5 worm cellular contexts compared by ENCODE assay signal in genomic region chrX:1909353-1909752, ce11.
TF ChIP-seq lines count a peak whose summit lies in the region.

No protein-coding gene starts in this region.

TF ChIP-seq in whole organism, L1 larva, 84 proteins besides CTCF, POLR2A, EP300 and RAD21 (continues in another document):
- TF ChIP-seq grh-1 (GFP tag; IDR thresholded peaks at IDR 0.05; lab: Robert Waterston, UW) (peak; percentile 79), sox-4 (tag; optimal IDR thresholded peaks at IDR 0.05; lab: Kevin White, UChicago) (peak; percentile 86), skn-1 (tag; optimal IDR thresholded peaks at IDR 0.05; lab: Kevin White, UChicago) (peak; percentile 97), alr-1 (tag; optimal IDR thresholded peaks at IDR 0.05; lab: Kevin White, UChicago; ENCODE audit: borderline replicate concordance) (no peak), unc-62 (GFP tag; optimal IDR thresholded peaks at IDR 0.05; lab: Kevin White, UChicago) (no peak), nhr-76 (tag; optimal IDR thresholded peaks at IDR 0.05; lab: Kevin White, UChicago) (peak; percentile 12), ets-5 (GFP tag; IDR thresholded peaks at IDR 0.05; lab: Robert Waterston, UW) (no peak), elt-2 (tag; optimal IDR thresholded peaks at IDR 0.05; lab: Kevin White, UChicago) (peak; percentile 60), sup-37 (GFP tag; optimal IDR thresholded peaks at IDR 0.05; lab: Kevin White, UChicago) (peak; percentile 44), aly-2 (tag; optimal IDR thresholded peaks at IDR 0.05; lab: Kevin White, UChicago) (peak; percentile 33), nhr-77 (tag; optimal IDR thresholded peaks at IDR 0.05; lab: Kevin White, UChicago) (peak; percentile 72), blmp-1 (tag; optimal IDR thresholded peaks at IDR 0.05; lab: Kevin White, UChicago) (no peak), C16A3.4 (tag; optimal IDR thresholded peaks at IDR 0.05; lab: Kevin White, UChicago) (peak; percentile 75), nhr-19 (GFP tag; conservative IDR thresholded peaks at IDR 0.05; lab: Robert Waterston, UW) (peak; percentile 90), irx-1 (tag; optimal IDR thresholded peaks at IDR 0.05; lab: Kevin White, UChicago) (peak; percentile 73), efl-3 (GFP tag; optimal IDR thresholded peaks at IDR 0.05; lab: Kevin White, UChicago) (peak; percentile 58), ceh-8 (GFP tag; optimal IDR thresholded peaks at IDR 0.05; lab: Kevin White, UChicago) (peak; percentile 94), unc-98 (GFP tag; IDR thresholded peaks at IDR 0.05; lab: Robert Waterston, UW) (peak; percentile 81)

TF ChIP-seq in whole organism, L3 larva, 47 proteins besides CTCF, POLR2A, EP300 and RAD21 (continues in another document):
- peak; percentile 90 for TF ChIP-seq ceh-82 (tag; optimal IDR thresholded peaks at IDR 0.05; lab: Kevin White, UChicago)
- TF ChIP-seq nhr-77 (tag; optimal IDR thresholded peaks at IDR 0.05; lab: Kevin White, UChicago), result peak; percentile 80
- TF ChIP-seq nhr-23 (tag; optimal IDR thresholded peaks at IDR 0.05; lab: Kevin White, UChicago), result peak; percentile 61
- TF ChIP-seq nhr-237 (tag; optimal IDR thresholded peaks at IDR 0.05; lab: Kevin White, UChicago), result peak; percentile 59
- peak; percentile 85 for TF ChIP-seq hmg-11 (tag; optimal IDR thresholded peaks at IDR 0.05; lab: Kevin White, UChicago)
- TF ChIP-seq ceh-28 (tag; optimal IDR thresholded peaks at IDR 0.05; lab: Kevin White, UChicago), result peak; percentile 82
- peak; percentile 76 for TF ChIP-seq snpc-4 (tag; optimal IDR thresholded peaks at IDR 0.05; lab: Kevin White, UChicago)
- TF ChIP-seq nhr-12 (tag; optimal IDR thresholded peaks at IDR 0.05; lab: Kevin White, UChicago), result no peak
- TF ChIP-seq fkh-10 (GFP tag; optimal IDR thresholded peaks at IDR 0.05; lab: Kevin White, UChicago), result peak; percentile 13
- peak; percentile 89 for TF ChIP-seq jun-1 (tag; optimal IDR thresholded peaks at IDR 0.05; lab: Kevin White, UChicago)
- peak; percentile 72 for TF ChIP-seq R02D3.7 (tag; optimal IDR thresholded peaks at IDR 0.05; lab: Kevin White, UChicago)
- TF ChIP-seq eor-1 (tag; optimal IDR thresholded peaks at IDR 0.05; lab: Kevin White, UChicago), result no peak
- peak; percentile 55 for TF ChIP-seq elt-2 (tag; optimal IDR thresholded peaks at IDR 0.05; lab: Kevin White, UChicago)
- TF ChIP-seq mdl-1 (tag; optimal IDR thresholded peaks at IDR 0.05; lab: Kevin White, UChicago), result peak; percentile 16
- peak; percentile 85 for TF ChIP-seq nhr-43 (tag; optimal IDR thresholded peaks at IDR 0.05; lab: Kevin White, UChicago; ENCODE audit: poor library complexity, severe bottlenecking)
- TF ChIP-seq fos-1 (tag; optimal IDR thresholded peaks at IDR 0.05; lab: Kevin White, UChicago), result no peak
- peak; percentile 60 for TF ChIP-seq lin-39 (tag; optimal IDR thresholded peaks at IDR 0.05; lab: Kevin White, UChicago)
- peak in 1 of 3 experiments; percentile 56 for TF ChIP-seq elt-3 (tag; optimal IDR thresholded peaks at IDR 0.05; lab: Kevin White, UChicago)
- TF ChIP-seq tbx-2 (tag; optimal IDR thresholded peaks at IDR 0.05; lab: Kevin White, UChicago), result peak; percentile 92

TF ChIP-seq in whole organism, early embryonic, 17 proteins besides CTCF, POLR2A, EP300 and RAD21:
- TF ChIP-seq hmg-4 (GFP tag; optimal IDR thresholded peaks at IDR 0.05; lab: Kevin White, UChicago) (peak; percentile 58), scrt-1 (GFP tag; IDR thresholded peaks at IDR 0.05; lab: Robert Waterston, UW) (0 out of 2 replicates have a peak, but pooled peaks have one; percentile 13), pes-1 (GFP tag; IDR thresholded peaks at IDR 0.05; lab: Robert Waterston, UW) (peak; percentile 43; the same call in 1 of the 2 replicates), hnd-1 (tag; optimal IDR thresholded peaks at IDR 0.05; lab: Kevin White, UChicago) (no peak), hmbx-1 (tag; optimal IDR thresholded peaks at IDR 0.05; lab: Kevin White, UChicago) (no peak), ceh-13 (GFP tag; optimal IDR thresholded peaks at IDR 0.05; lab: Kevin White, UChicago) (no peak), tbx-11 (GFP tag; IDR thresholded peaks at IDR 0.05; lab: Robert Waterston, UW) (0 out of 2 replicates have a peak, but pooled peaks have one; percentile 38), tbx-37 (GFP tag; conservative IDR thresholded peaks at IDR 0.05; lab: Robert Waterston, UW) (peak; percentile 28; the same call in 1 of the 2 replicates), F13C5.2 (tag; optimal IDR thresholded peaks at IDR 0.05; lab: Kevin White, UChicago) (peak; percentile 37), aly-1 (tag; optimal IDR thresholded peaks at IDR 0.05; lab: Kevin White, UChicago) (no peak)

TF ChIP-seq in whole organism, midembryonic, 9 proteins besides CTCF, POLR2A, EP300 and RAD21:
- peak; percentile 8; the same call in 1 of the 2 replicates for TF ChIP-seq flt-1 (GFP tag; IDR thresholded peaks at IDR 0.05; lab: Robert Waterston, UW)
- TF ChIP-seq ztf-23 (GFP tag; IDR thresholded peaks at IDR 0.05; lab: Robert Waterston, UW), result peak; percentile 71
- no peak for TF ChIP-seq klf-2 (GFP tag; conservative IDR thresholded peaks at IDR 0.05; lab: Robert Waterston, UW)
- TF ChIP-seq tab-1 (GFP tag; IDR thresholded peaks at IDR 0.05; lab: Robert Waterston, UW), result 0 out of 2 replicates have a peak, but pooled peaks have one; percentile 48
- no peak for TF ChIP-seq med-1 (GFP tag; optimal IDR thresholded peaks at IDR 0.05; lab: Kevin White, UChicago; ENCODE audit: insufficient read depth)
- peak; percentile 39; the same call in 1 of the 2 replicates for TF ChIP-seq T22C8.4 (GFP tag; IDR thresholded peaks at IDR 0.05; lab: Robert Waterston, UW)
TF ChIP-seq in whole organism, midembryonic: peak in this region for 4.

TF ChIP-seq in whole organism, young adult, 124 proteins besides CTCF, POLR2A, EP300 and RAD21 (continues in another document):
- TF ChIP-seq cebp-1 (GFP tag; IDR thresholded peaks at IDR 0.05; lab: Robert Waterston, UW) (peak; percentile 51; the same call in 1 of the 2 replicates), cebp-1 (tag; optimal IDR thresholded peaks at IDR 0.05; lab: Kevin White, UChicago) (no peak), nhr-80 (tag; optimal IDR thresholded peaks at IDR 0.05; lab: Kevin White, UChicago) (peak; percentile 65), sdz-38 (tag; optimal IDR thresholded peaks at IDR 0.05; lab: Kevin White, UChicago) (no peak), nhr-120 (GFP tag; IDR thresholded peaks at IDR 0.05; lab: Robert Waterston, UW) (no peak), lag-1 (GFP tag; IDR thresholded peaks at IDR 0.05; lab: Robert Waterston, UW) (0 out of 2 replicates have a peak, but pooled peaks have one; percentile 59), C17E4.6 (GFP tag; IDR thresholded peaks at IDR 0.05; lab: Robert Waterston, UW) (0 out of 2 replicates have a peak, but pooled peaks have one; percentile 35), athp-1 (tag; optimal IDR thresholded peaks at IDR 0.05; lab: Kevin White, UChicago) (no peak), ztf-6 (GFP tag; IDR thresholded peaks at IDR 0.05; lab: Robert Waterston, UW) (peak; percentile 76), rcor-1 (GFP tag; IDR thresholded peaks at IDR 0.05; lab: Robert Waterston, UW) (peak; percentile 76), F22D6.2 (tag; optimal IDR thresholded peaks at IDR 0.05; lab: Kevin White, UChicago) (peak; percentile 32), ets-4 (GFP tag; optimal IDR thresholded peaks at IDR 0.05; lab: Kevin White, UChicago) (peak; percentile 40), bed-1 (GFP tag; IDR thresholded peaks at IDR 0.05; lab: Robert Waterston, UW) (no peak), tbp1 (GFP tag; optimal IDR thresholded peaks at IDR 0.05; lab: Kevin White, UChicago) (no peak), xnd-1 (tag; optimal IDR thresholded peaks at IDR 0.05; lab: Kevin White, UChicago) (no peak), unc-62 (GFP tag; optimal IDR thresholded peaks at IDR 0.05; lab: Kevin White, UChicago) (no peak), mes-4 (tag; optimal IDR thresholded peaks at IDR 0.05; lab: Kevin White, UChicago) (no peak), ceh-27 (GFP tag; optimal IDR thresholded peaks at IDR 0.05; lab: Kevin White, UChicago) (peak; percentile 81), B0035.1 (tag; optimal IDR thresholded peaks at IDR 0.05; lab: Kevin White, UChicago) (peak; percentile 48), egrh-3 (GFP tag; IDR thresholded peaks at IDR 0.05; lab: Robert Waterston, UW) (no peak), nfyb-1 (GFP tag; IDR thresholded peaks at IDR 0.05; lab: Robert Waterston, UW) (peak; percentile 92), B0261.1 (tag; optimal IDR thresholded peaks at IDR 0.05; lab: Kevin White, UChicago) (peak; percentile 52), F52B5.7 (tag; optimal IDR thresholded peaks at IDR 0.05; lab: Kevin White, UChicago) (peak; percentile 65), ceh-79 (tag; optimal IDR thresholded peaks at IDR 0.05; lab: Kevin White, UChicago) (no peak), zfh-2 (GFP tag; conservative IDR thresholded peaks at IDR 0.05; lab: Robert Waterston, UW) (no peak; the same call in 1 of the 2 replicates), tlf-1 (GFP tag; optimal IDR thresholded peaks at IDR 0.05; lab: Kevin White, UChicago) (peak; percentile 90), snpc-3.4 (tag; optimal IDR thresholded peaks at IDR 0.05; lab: Kevin White, UChicago) (no peak), F23B12.7 (tag; optimal IDR thresholded peaks at IDR 0.05; lab: Kevin White, UChicago; ENCODE audit: insufficient read depth) (peak; percentile 62), madf-10 (tag; optimal IDR thresholded peaks at IDR 0.05; lab: Kevin White, UChicago) (peak; percentile 58), cebp-2 (GFP tag; IDR thresholded peaks at IDR 0.05; lab: Robert Waterston, UW) (0 out of 2 replicates have a peak, but pooled peaks have one; percentile 73), Y56A3A.18 (GFP tag; IDR thresholded peaks at IDR 0.05; lab: Robert Waterston, UW) (peak; percentile 96), Y53G8AR.9 (GFP tag; conservative IDR thresholded peaks at IDR 0.05; lab: Robert Waterston, UW) (peak; percentile 90), snpc-1.3 (tag; optimal IDR thresholded peaks at IDR 0.05; lab: Kevin White, UChicago; ENCODE audit: insufficient read depth) (no peak), gei-17 (GFP tag; optimal IDR thresholded peaks at IDR 0.05; lab: Kevin White, UChicago) (peak; percentile 95), B0336.3 (GFP tag; IDR thresholded peaks at IDR 0.05; lab: Robert Waterston, UW) (peak; percentile 92), ztf-18 (tag; optimal IDR thresholded peaks at IDR 0.05; lab: Kevin White, UChicago) (no peak), ceh-58 (GFP tag; IDR thresholded peaks at IDR 0.05; lab: Robert Waterston, UW) (no peak), F55B11.4 (tag; optimal IDR thresholded peaks at IDR 0.05; lab: Kevin White, UChicago; ENCODE audit: borderline replicate concordance, insufficient read depth) (no peak), Y79H2A.3 (GFP tag; conservative IDR thresholded peaks at IDR 0.05; lab: Robert Waterston, UW) (no peak), ztf-3 (GFP tag; optimal IDR thresholded peaks at IDR 0.05; lab: Kevin White, UChicago) (peak; percentile 62), chd-7 (tag; optimal IDR thresholded peaks at IDR 0.05; lab: Kevin White, UChicago) (peak; percentile 64)

Comparison
In these comparisons a context has a peak if more than half of its experiments do, and no peak if none do; other contexts are left out.
1. Of the 8 proteins assayed by ChIP-seq in both whole organism, young adult and whole organism, L1 larva: peak only in whole organism, young adult: none; only in whole organism, L1 larva: efl-1 and nhr-90; in both: none; in neither: 3; mixed calls (peak in some experiments, not most) for 3.